Worm (Caenorhabditis elegans) whole organism, late embryonic: ENCODE results near the gene mel-46.
"Not testable (repeated sequence)": the region's sequence is repeated elsewhere in the genome, so short reads cannot be mapped to it uniquely, and the experiment has no call there.

Experiments used
- C08G9.2 ChIP-seq: sonication (generic microtip); optimal IDR thresholded peaks from 2 replicates; lab custom pipeline; 2016; ENCODE audit warnings: mild to moderate bottlenecking, missing genetic modification characterization, moderate library complexity, missing compliant biosample characterization
- C38D4.7 ChIP-seq: fragments of 200-800 bp; sonication (Bioruptor generic); optimal IDR thresholded peaks from 2 replicates; lab custom pipeline; 2018; ENCODE audit warnings: mild to moderate bottlenecking, missing genetic modification characterization, moderate library complexity, missing compliant biosample characterization
- Y22D7AL.16 ChIP-seq: sonication (generic microtip); optimal IDR thresholded peaks from 2 replicates; lab custom pipeline; 2016; ENCODE audit warnings: missing genetic modification characterization, missing compliant biosample characterization
- ama-1 ChIP-seq: fragments of 150-350 bp; optimal IDR thresholded peaks from 2 replicates; lab custom pipeline; 2014
- ceh-18 ChIP-seq: sonication (generic microtip); optimal IDR thresholded peaks from 2 replicates; lab custom pipeline; 2016; ENCODE audit warnings: missing genetic modification characterization, missing compliant biosample characterization
- ceh-2 ChIP-seq: sonication (generic microtip); optimal IDR thresholded peaks from 2 replicates; lab custom pipeline; 2016; ENCODE audit warnings: missing genotype, missing genetic modification characterization, missing compliant biosample characterization
- ceh-24 ChIP-seq: sonication (generic microtip); optimal IDR thresholded peaks from 2 replicates; lab custom pipeline; 2016; ENCODE audit warnings: mild to moderate bottlenecking, missing genetic modification characterization, missing compliant biosample characterization
- ceh-30 ChIP-seq: fragments of 150-350 bp; optimal IDR thresholded peaks from 2 replicates; lab custom pipeline; 2014; ENCODE audit warnings: missing biosample characterization, missing genetic modification characterization
- ceh-45 ChIP-seq: fragments of 200-800 bp; sonication (Bioruptor generic); IDR thresholded peaks from 2 replicates; pipeline ENCODE4 v1.3.6; 2022; ENCODE audit warnings: missing genetic modification reagents, missing genetic modification characterization, missing compliant biosample characterization
- ceh-48 ChIP-seq: sonication (generic microtip); optimal IDR thresholded peaks from 2 replicates; lab custom pipeline; 2016; ENCODE audit warnings: missing genetic modification characterization, inconsistent platforms, missing compliant biosample characterization
- ceh-6 ChIP-seq: fragments of 200-800 bp; sonication (Bioruptor generic); optimal IDR thresholded peaks from 2 replicates; lab custom pipeline; 2018; ENCODE audit warnings: mild to moderate bottlenecking, missing genetic modification characterization, missing compliant biosample characterization
- ceh-9 ChIP-seq: sonication (generic microtip); optimal IDR thresholded peaks from 2 replicates; lab custom pipeline; 2016; ENCODE audit warnings: mild to moderate bottlenecking, missing genetic modification characterization, inconsistent platforms, missing compliant biosample characterization
- dve-1 ChIP-seq: sonication (generic microtip); optimal IDR thresholded peaks from 2 replicates; lab custom pipeline; 2017; ENCODE audit warnings: antibody characterized with exemption, mild to moderate bottlenecking, missing genetic modification characterization, missing compliant biosample characterization
- elt-2 ChIP-seq: sonication (generic microtip); optimal IDR thresholded peaks from 2 replicates; lab custom pipeline; 2016; ENCODE audit warnings: missing genetic modification reagents, missing genetic modification characterization, missing compliant biosample characterization
- elt-4 ChIP-seq: sonication (generic microtip); optimal IDR thresholded peaks from 2 replicates; lab custom pipeline; 2016; ENCODE audit warnings: missing genetic modification characterization, missing compliant biosample characterization
- eyg-1 ChIP-seq: sonication (generic microtip); optimal IDR thresholded peaks from 2 replicates; lab custom pipeline; 2016; ENCODE audit warnings: missing genotype, missing genetic modification characterization, missing compliant biosample characterization
- fax-1 ChIP-seq: sonication (generic microtip); optimal IDR thresholded peaks from 2 replicates; lab custom pipeline; 2016; ENCODE audit warnings: missing genotype, missing genetic modification characterization, missing compliant biosample characterization
- fkh-6 ChIP-seq: sonication (generic microtip); optimal IDR thresholded peaks from 2 replicates; lab custom pipeline; 2016; ENCODE audit warnings: missing genetic modification characterization, missing compliant biosample characterization
- hlh-8 ChIP-seq: sonication (generic microtip); optimal IDR thresholded peaks from 2 replicates; lab custom pipeline; 2016; ENCODE audit warnings: missing genotype, missing genetic modification characterization, missing compliant biosample characterization
- madf-2 ChIP-seq: sonication (generic microtip); optimal IDR thresholded peaks from 2 replicates; lab custom pipeline; 2017; ENCODE audit warnings: missing genetic modification characterization, missing compliant biosample characterization
- nfya-1 ChIP-seq: sonication (generic microtip); optimal IDR thresholded peaks from 2 replicates; lab custom pipeline; 2017; ENCODE audit warnings: missing genetic modification characterization, mild to moderate bottlenecking, missing compliant biosample characterization, antibody characterized with exemption, moderate library complexity
- nhr-232 ChIP-seq: sonication (generic microtip); optimal IDR thresholded peaks from 2 replicates; lab custom pipeline; 2016; ENCODE audit warnings: missing genetic modification characterization, missing compliant biosample characterization
- npax-4 ChIP-seq: sonication (generic microtip); optimal IDR thresholded peaks from 2 replicates; lab custom pipeline; 2016; ENCODE audit warnings: missing genetic modification characterization, missing compliant biosample characterization
- odd-2 ChIP-seq: sonication (generic microtip); optimal IDR thresholded peaks from 2 replicates; lab custom pipeline; 2017; ENCODE audit warnings: antibody characterized with exemption, mild to moderate bottlenecking, missing genetic modification characterization, missing compliant biosample characterization
- pag-3 ChIP-seq: sonication (generic microtip); optimal IDR thresholded peaks from 2 replicates; lab custom pipeline; 2016; ENCODE audit warnings: missing compliant biosample characterization, missing genetic modification characterization, borderline replicate concordance
- pat-9 ChIP-seq: fragments of 200-800 bp; sonication (Bioruptor generic); optimal IDR thresholded peaks from 2 replicates; lab custom pipeline; 2018; ENCODE audit warnings: mild to moderate bottlenecking, missing genetic modification characterization, moderate library complexity, missing compliant biosample characterization
- pha-4 ChIP-seq: fragments of 150-350 bp; optimal IDR thresholded peaks from 2 replicates; lab custom pipeline; 2018; ENCODE audit warnings: missing biosample characterization, missing genetic modification reagents, missing genetic modification characterization
- sdc-2 ChIP-seq: sonication (generic microtip); optimal IDR thresholded peaks from 2 replicates; lab custom pipeline; 2016; ENCODE audit warnings: missing genotype, missing genetic modification characterization, missing compliant biosample characterization
- sox-2 ChIP-seq: fragments of 200-800 bp; sonication (Bioruptor generic); IDR thresholded peaks from 2 replicates; pipeline ENCODE4 v1.3.6; 2022; ENCODE audit warnings: missing genetic modification reagents, missing genetic modification characterization, missing compliant biosample characterization
- syd-9 ChIP-seq: sonication (generic microtip); optimal IDR thresholded peaks from 2 replicates; lab custom pipeline; 2016; ENCODE audit warnings: mild to moderate bottlenecking, missing genetic modification characterization, moderate library complexity, missing compliant biosample characterization
- ttx-3 ChIP-seq: sonication (generic microtip); optimal IDR thresholded peaks from 2 replicates; lab custom pipeline; 2016; ENCODE audit warnings: missing genetic modification reagents, missing genetic modification characterization, missing compliant biosample characterization
- unc-3 ChIP-seq, 2 experiments: fragments of 200-800 bp in 1 of 2; sonication (Bioruptor generic) in 1 of 2; sonication (generic microtip) in 1 of 2; conservative IDR thresholded peaks in 1 of 2; optimal IDR thresholded peaks in 1 of 2; 2 replicates each; pipeline versions ENCODE4 v1.3.6 to Lab custom; 2016 to 2022; ENCODE audit warnings: missing compliant biosample characterization in 2 of 2, missing genetic modification characterization in 2 of 2, missing genetic modification reagents in 1 of 2
- unc-42 ChIP-seq: sonication (generic microtip); optimal IDR thresholded peaks from 2 replicates; lab custom pipeline; 2016; ENCODE audit warnings: missing genotype, missing genetic modification characterization, missing compliant biosample characterization
- unc-86 ChIP-seq: sonication (generic microtip); optimal IDR thresholded peaks from 2 replicates; lab custom pipeline; 2016; ENCODE audit warnings: missing genetic modification characterization, missing compliant biosample characterization
- ztf-16 ChIP-seq: sonication (generic microtip); optimal IDR thresholded peaks from 2 replicates; lab custom pipeline; 2017; ENCODE audit warnings: missing genetic modification characterization, missing compliant biosample characterization

Gene mel-46

DNA sequence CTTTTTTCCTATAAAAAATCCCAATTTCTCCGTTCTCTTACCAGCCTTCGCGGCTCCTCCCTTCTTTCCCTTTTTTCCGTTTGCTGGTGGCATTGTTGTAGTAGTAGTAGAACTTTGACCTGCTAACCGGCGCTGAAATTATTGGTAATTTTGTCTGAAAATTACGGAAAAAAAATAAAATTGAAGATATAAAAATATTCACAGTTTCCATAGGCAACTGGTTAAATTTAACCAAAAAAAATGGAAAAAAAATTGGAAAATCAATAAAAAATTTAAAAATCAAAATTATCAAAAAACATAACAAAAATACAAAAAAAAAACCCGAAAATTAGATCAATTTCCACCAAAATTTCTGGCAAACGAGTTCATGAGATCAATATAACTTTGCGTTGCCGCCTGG lies 8.5 kb downstream of the mel-46 start, which contains the start of gene map-2:
TSS of gene map-2 (minus strand) at position 101 of the 400 bp plus-strand sequence.
- TF ChIP-seq eyg-1 (tag; lab: Kevin White, UChicago) (no peak), ceh-48 (tag; lab: Kevin White, UChicago) (no peak), fkh-6 (no peak), ceh-2 (tag; lab: Kevin White, UChicago) (no peak), pat-9 (no peak), sdc-2 (tag; lab: Kevin White, UChicago) (no peak), hlh-8 (tag; lab: Kevin White, UChicago) (no peak), ceh-30 (tag; lab: Kevin White, UChicago) (no peak), ceh-24 (tag; lab: Kevin White, UChicago) (no peak), nfya-1 (tag; lab: Kevin White, UChicago) (no peak), unc-42 (tag; lab: Kevin White, UChicago) (no peak), elt-4 (no peak), pha-4 (tag; lab: Kevin White, UChicago) (no peak), ceh-6 (GFP tag; lab: Kevin White, UChicago) (no peak), npax-4 (tag; lab: Kevin White, UChicago) (no peak), ztf-16 (tag; lab: Kevin White, UChicago) (no peak), fax-1 (tag; lab: Kevin White, UChicago) (no peak), C08G9.2 (no peak)

DNA sequence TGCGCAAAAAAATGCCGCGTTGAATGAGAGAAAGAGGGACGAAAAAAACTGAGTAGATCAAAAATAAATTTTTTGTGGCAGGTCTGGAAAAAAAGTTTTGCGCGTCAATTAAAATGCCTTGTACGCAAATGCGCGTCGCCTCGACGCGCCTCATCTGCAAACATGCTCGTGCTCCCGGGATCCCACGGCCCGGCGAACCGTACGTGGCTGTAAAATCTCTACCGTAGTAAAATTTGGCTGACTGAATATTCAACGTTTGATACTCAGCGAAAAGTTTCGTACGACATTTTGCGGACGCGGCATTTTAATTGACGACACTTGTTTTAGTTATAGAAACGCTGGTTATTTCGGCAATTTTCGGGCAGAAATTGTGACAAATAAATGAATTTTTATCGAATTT lies 17.9 kb downstream of the mel-46 start:
- TF ChIP-seq ceh-18 (tag; lab: Kevin White, UChicago): peak; percentile 4

DNA sequence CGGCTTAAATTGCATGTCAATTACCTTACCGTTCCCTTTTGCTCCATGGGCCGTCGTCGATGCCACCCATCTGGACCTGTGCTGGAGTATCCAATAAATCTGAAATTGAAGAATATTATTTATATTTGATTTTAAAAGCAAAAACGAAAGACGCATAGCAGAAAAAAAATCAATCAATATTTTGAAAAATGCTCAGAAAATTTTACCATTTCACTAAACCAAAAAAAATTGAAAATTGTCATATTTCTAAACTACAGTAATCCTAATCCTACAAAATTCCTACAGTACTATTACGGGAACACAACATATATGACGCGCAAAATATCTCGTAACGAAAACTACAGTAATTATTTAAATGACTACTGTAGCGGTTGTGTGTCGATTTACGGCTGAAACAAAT lies 20.4 kb downstream of the mel-46 start, which contains the start of gene Y116A8A.150:
TSS of gene Y116A8A.150 (minus strand) at position 101 of the 400 bp plus-strand sequence.
- not testable (repeated sequence) for TF ChIP-seq odd-2 (tag; lab: Kevin White, UChicago); Y22D7AL.16; ceh-9 (tag; lab: Kevin White, UChicago)

DNA sequence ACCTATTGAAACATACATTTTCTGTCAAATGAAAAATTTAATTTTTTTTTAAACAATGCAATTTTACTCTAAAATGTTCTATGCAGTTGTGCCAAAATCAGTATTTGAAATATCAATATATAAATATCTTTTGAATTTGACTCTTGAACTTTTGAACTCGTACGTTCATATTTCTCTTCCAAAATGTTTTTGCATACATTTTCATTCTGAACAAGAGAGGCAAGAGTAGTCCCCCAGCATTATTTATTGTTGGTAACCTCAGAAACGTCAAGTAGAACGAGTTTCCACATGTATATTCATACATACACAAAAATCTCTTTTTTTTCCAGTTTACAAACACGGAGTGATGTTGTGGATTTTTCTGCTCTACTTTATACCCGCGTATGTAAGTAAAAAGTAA lies 31.9 kb downstream of the mel-46 start, which contains the start of gene clec-194:
TSS of gene clec-194 (plus strand) at position 301 of the 400 bp plus-strand sequence.
- no peak for TF ChIP-seq ttx-3 (tag; lab: Kevin White, UChicago)
- no peak for TF ChIP-seq ceh-9 (tag; lab: Kevin White, UChicago)

DNA sequence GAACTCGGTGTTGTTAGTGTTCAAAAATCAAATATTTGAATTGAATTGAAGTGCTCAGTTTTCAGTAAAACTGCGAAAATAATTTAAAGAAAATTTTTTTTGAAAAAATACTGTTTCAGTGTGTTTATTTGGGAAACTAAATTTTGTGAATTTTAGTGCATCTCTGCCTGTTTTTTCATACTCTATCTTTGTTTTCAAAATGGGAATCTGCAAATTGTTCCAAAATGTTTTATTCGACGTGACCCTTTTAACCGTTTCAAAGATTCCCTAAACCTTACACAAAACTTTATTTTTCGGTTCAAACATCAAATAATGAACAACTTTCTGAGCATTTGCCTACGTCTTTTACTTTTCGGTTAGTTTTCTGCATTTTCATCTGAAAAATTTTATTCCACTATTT lies 33.4 kb downstream of the mel-46 start, which contains the start of gene Y116A8A.7:
TSS of gene Y116A8A.7 (plus strand) at position 301 of the 400 bp plus-strand sequence.
- TF ChIP-seq hlh-8 (tag; lab: Kevin White, UChicago): no peak
- no peak for TF ChIP-seq elt-2 (tag; lab: Kevin White, UChicago)
- no peak for TF ChIP-seq C38D4.7 (GFP tag; lab: Kevin White, UChicago)
- no peak for TF ChIP-seq C08G9.2
- no peak for TF ChIP-seq sdc-2 (tag; lab: Kevin White, UChicago)
- TF ChIP-seq ama-1 (lab: Kevin White, UChicago): no peak

DNA sequence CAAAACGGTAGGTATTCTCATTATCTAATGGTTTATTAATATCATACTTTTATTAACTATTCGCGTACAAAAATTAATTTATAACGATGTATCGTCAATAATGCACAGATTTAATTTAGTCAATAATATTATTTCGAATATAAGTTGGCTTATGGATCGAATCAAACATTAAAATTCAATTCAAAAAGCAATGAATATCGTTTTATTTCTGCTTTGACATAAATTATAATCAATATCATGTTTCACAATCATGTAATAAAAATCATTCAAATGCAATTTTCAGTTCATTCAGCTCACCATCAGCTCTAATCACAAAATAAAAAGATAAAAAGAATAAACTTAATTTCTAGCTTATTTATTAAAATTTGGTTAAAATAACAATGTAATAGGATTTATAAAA lies 34.6 kb downstream of the mel-46 start, which contains the start of gene Y116A8A.6:
TSS of gene Y116A8A.6 (minus strand) at position 101 of the 400 bp plus-strand sequence.
- TF ChIP-seq unc-3 (GFP tag; conservative IDR thresholded peaks at IDR 0.05; lab: Robert Waterston, UW) (no peak), unc-3 (tag; optimal IDR thresholded peaks at IDR 0.05; lab: Kevin White, UChicago) (no peak)

DNA sequence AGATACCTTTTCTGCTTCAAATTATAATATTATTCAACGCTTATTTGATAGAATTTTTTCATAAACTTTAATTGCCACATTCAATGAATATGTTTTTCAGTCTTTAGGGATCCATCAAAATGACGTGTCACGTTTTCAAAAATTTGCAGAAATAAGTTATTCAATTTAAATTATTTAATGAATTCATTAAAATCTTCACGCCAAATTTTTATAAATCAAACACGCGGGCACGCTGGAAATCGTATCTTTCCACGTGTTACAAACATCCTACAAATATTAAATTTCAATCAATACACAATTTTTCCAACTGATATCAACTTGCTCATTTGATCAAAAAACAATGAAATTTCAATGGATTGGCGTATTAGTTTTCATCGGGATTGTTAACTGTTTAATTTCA lies 40.8 kb downstream of the mel-46 start, which contains the start of gene Y116A8A.4:
TSS of gene Y116A8A.4 (plus strand) at position 301 of the 400 bp plus-strand sequence.
- TF ChIP-seq dve-1 (no peak), ceh-45 (GFP tag; lab: Robert Waterston, UW) (no peak), fax-1 (tag; lab: Kevin White, UChicago) (no peak), syd-9 (tag; lab: Kevin White, UChicago) (no peak), nhr-232 (tag; lab: Kevin White, UChicago) (no peak), eyg-1 (tag; lab: Kevin White, UChicago) (no peak), hlh-8 (tag; lab: Kevin White, UChicago) (no peak), madf-2 (tag; lab: Kevin White, UChicago) (no peak), sox-2 (GFP tag; lab: Robert Waterston, UW) (no peak), unc-42 (tag; lab: Kevin White, UChicago) (no peak), unc-86 (tag; lab: Kevin White, UChicago) (no peak), ceh-6 (GFP tag; lab: Kevin White, UChicago) (no peak), pag-3 (no peak)
